Worm (Caenorhabditis elegans) whole organism, L1 larva: ENCODE results near the gene ugt-64.

Experiments
- blmp-1 ChIP-seq: fragments of 150-350 bp; optimal IDR thresholded peaks from 2 replicates; lab custom pipeline; 2014; ENCODE audit warnings: missing biosample characterization, missing genetic modification characterization
- elt-2 ChIP-seq: sonication (generic microtip); optimal IDR thresholded peaks from 2 replicates; lab custom pipeline; 2016; ENCODE audit warnings: missing genetic modification characterization, mild to moderate bottlenecking, inconsistent platforms, missing compliant biosample characterization, missing genetic modification reagents
- nhr-47 ChIP-seq: sonication (generic microtip); optimal IDR thresholded peaks from 2 replicates; lab custom pipeline; 2016; ENCODE audit warnings: mild to moderate bottlenecking, missing genetic modification characterization, moderate library complexity, missing compliant biosample characterization
- sptf-1 ChIP-seq: fragments of 150-350 bp; optimal IDR thresholded peaks from 2 replicates; lab custom pipeline; 2014; ENCODE audit warnings: missing biosample characterization, missing genetic modification characterization
- unc-62 ChIP-seq: fragments of 150-350 bp; optimal IDR thresholded peaks from 2 replicates; lab custom pipeline; 2014; ENCODE audit warnings: missing biosample characterization, missing genetic modification reagents, missing genetic modification characterization
- unc-98 ChIP-seq: fragments of 200-800 bp; sonication (Bioruptor generic); IDR thresholded peaks from 2 replicates; pipeline ENCODE4 v1.3.6; 2022; ENCODE audit warnings: missing genetic modification characterization, missing compliant biosample characterization

- TF ChIP-seq blmp-1 (no peak), elt-2 (tag; lab: Kevin White, UChicago) (no peak), unc-98 (GFP tag; lab: Robert Waterston, UW) (no peak), sptf-1 (tag; lab: Kevin White, UChicago) (no peak), nhr-47 (no peak), unc-62 (GFP tag; lab: Kevin White, UChicago) (no peak)
These were observed 29.9 kb downstream of the ugt-64 start for ce11 chrV:3476228-3476627.
